Worm (Caenorhabditis elegans) whole organism, young adult: ENCODE measurements around the gene fbxa-38.

Experiments
- ama-1 ChIP-seq, 3 experiments: fragments of 150-350 bp in 1 of 3; sonication (generic microtip) in 2 of 3; optimal IDR thresholded peaks; 2 replicates each; lab custom pipeline; 2014 to 2018; ENCODE audit warnings: missing biosample characterization in 2 of 3, missing genetic modification characterization in 2 of 3, missing genetic modification reagents in 2 of 3
- nfya-1 ChIP-seq: sonication (generic microtip); optimal IDR thresholded peaks from 2 replicates; lab custom pipeline; 2017; ENCODE audit warnings: antibody characterized with exemption, missing compliant biosample characterization, missing genetic modification characterization, borderline replicate concordance; ENCODE audit not compliant: insufficient read depth
- pha-4 ChIP-seq: fragments of 150-350 bp; sonication (generic microtip); optimal IDR thresholded peaks from 2 replicates; lab custom pipeline; 2014; ENCODE audit warnings: missing biosample characterization, missing genetic modification reagents, missing genetic modification characterization
- ztf-26 ChIP-seq: sonication (generic microtip); optimal IDR thresholded peaks from 2 replicates; lab custom pipeline; 2017; ENCODE audit warnings: missing genetic modification characterization, missing compliant biosample characterization

DNA sequence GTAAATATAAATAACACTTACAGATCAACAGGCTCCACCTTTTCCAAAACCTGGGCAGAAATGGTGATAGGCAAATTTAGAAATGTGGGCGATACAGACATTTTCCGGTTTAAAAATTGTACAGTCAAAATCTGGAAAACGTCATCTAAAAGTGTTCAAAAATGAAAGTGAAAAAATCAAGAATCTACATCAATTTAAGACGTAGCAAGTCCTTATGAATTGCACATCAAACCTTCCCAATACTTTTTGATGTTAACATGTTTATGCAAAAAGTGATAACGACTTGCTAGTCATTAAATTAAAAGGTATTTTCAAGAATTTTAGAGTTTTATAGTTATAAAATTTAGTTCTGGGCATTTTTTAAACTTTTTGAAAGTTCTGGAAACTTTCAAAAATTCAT lies 26.9 kb downstream of the fbxa-38 start, which contains the start of gene fbxa-7:
- TF ChIP-seq pha-4 (tag; lab: Kevin White, UChicago), result no peak
- TF ChIP-seq nfya-1, result no peak
- no peak for TF ChIP-seq ztf-26 (tag; lab: Kevin White, UChicago)
- no peak for TF ChIP-seq ama-1 (optimal IDR thresholded peaks at IDR 0.05; lab: Kevin White, UChicago)
- no peak for TF ChIP-seq ama-1 (GFP tag; optimal IDR thresholded peaks at IDR 0.05; lab: Kevin White, UChicago)
